Worm (Caenorhabditis elegans) whole organism, L2 larva: ENCODE results near the gene Y54G2A.32.

Experiments
- Y55F3AM.14 ChIP-seq: fragments of 200-800 bp; sonication (Bioruptor generic); optimal IDR thresholded peaks from 2 replicates; lab custom pipeline; 2018; ENCODE audit warnings: mild to moderate bottlenecking, missing genetic modification characterization, missing compliant biosample characterization
- elt-1 ChIP-seq: fragments of 150-350 bp; optimal IDR thresholded peaks from 2 replicates; lab custom pipeline; 2014; ENCODE audit warnings: missing biosample characterization, missing genetic modification characterization
- lin-13 ChIP-seq: fragments of 150-350 bp; optimal IDR thresholded peaks from 2 replicates; lab custom pipeline; 2014; ENCODE audit warnings: missing biosample characterization, missing genetic modification reagents, missing genetic modification characterization
- lin-39 ChIP-seq: fragments of 150-350 bp; optimal IDR thresholded peaks from 2 replicates; lab custom pipeline; 2014; ENCODE audit warnings: missing biosample characterization, missing genetic modification reagents, missing genetic modification characterization
- mab-5 ChIP-seq: fragments of 150-350 bp; optimal IDR thresholded peaks from 2 replicates; lab custom pipeline; 2014; ENCODE audit warnings: missing biosample characterization, missing genetic modification characterization
- nhr-10 ChIP-seq: sonication (generic microtip); optimal IDR thresholded peaks from 2 replicates; lab custom pipeline; 2017; ENCODE audit warnings: missing biosample characterization, missing genetic modification characterization
- nhr-11 ChIP-seq: fragments of 150-350 bp; optimal IDR thresholded peaks from 2 replicates; lab custom pipeline; 2014; ENCODE audit warnings: missing biosample characterization, missing genetic modification characterization
- nhr-21 ChIP-seq: fragments of 150-350 bp; optimal IDR thresholded peaks from 2 replicates; lab custom pipeline; 2014; ENCODE audit warnings: missing biosample characterization, missing genetic modification characterization
- nhr-237 ChIP-seq: fragments of 150-350 bp; optimal IDR thresholded peaks from 2 replicates; lab custom pipeline; 2014; ENCODE audit warnings: missing biosample characterization, missing genetic modification characterization
- sem-4 ChIP-seq: fragments of 150-350 bp; optimal IDR thresholded peaks from 2 replicates; lab custom pipeline; 2014; ENCODE audit warnings: missing biosample characterization, missing genetic modification reagents, missing genetic modification characterization
- skn-1 ChIP-seq: sonication (generic microtip); optimal IDR thresholded peaks from 2 replicates; lab custom pipeline; 2017; ENCODE audit warnings: missing biosample characterization, missing genetic modification characterization
- sma-9 ChIP-seq, 2 experiments: fragments of 150-350 bp in 1 of 2; sonication (generic microtip) in 1 of 2; optimal IDR thresholded peaks; 2 replicates each; lab custom pipeline; 2014 to 2016; ENCODE audit warnings: missing genetic modification characterization in 2 of 2, mild to moderate bottlenecking in 1 of 2, missing biosample characterization in 1 of 2, missing compliant biosample characterization in 1 of 2, missing genetic modification reagents in 1 of 2, moderate library complexity in 1 of 2
- unc-39 ChIP-seq: fragments of 150-350 bp; optimal IDR thresholded peaks from 2 replicates; lab custom pipeline; 2014; ENCODE audit warnings: missing biosample characterization, missing genetic modification characterization
- ztf-11 ChIP-seq: sonication (generic microtip); optimal IDR thresholded peaks from 2 replicates; lab custom pipeline; 2017; ENCODE audit warnings: missing biosample characterization, missing genetic modification characterization

- TF ChIP-seq ztf-11 (tag; lab: Kevin White, UChicago) (no peak), unc-39 (tag; lab: Kevin White, UChicago) (no peak), nhr-11 (tag; lab: Kevin White, UChicago) (no peak), sem-4 (tag; lab: Kevin White, UChicago) (no peak), mab-5 (tag; lab: Kevin White, UChicago) (no peak), lin-39 (tag; lab: Kevin White, UChicago) (no peak), sma-9 (GFP tag; optimal IDR thresholded peaks at IDR 0.05; lab: Kevin White, UChicago) (no peak), sma-9 (tag; optimal IDR thresholded peaks at IDR 0.05; lab: Kevin White, UChicago) (no peak), lin-13 (GFP tag; lab: Kevin White, UChicago) (no peak), nhr-21 (tag; lab: Kevin White, UChicago) (no peak), Y55F3AM.14 (GFP tag; lab: Kevin White, UChicago) (no peak), nhr-10 (no peak), nhr-237 (tag; lab: Kevin White, UChicago) (no peak), elt-1 (tag; lab: Kevin White, UChicago) (no peak), skn-1 (tag; lab: Kevin White, UChicago) (no peak)
Observed at ce11 chrIV:2843882-2844281, 40.1 kb downstream of the Y54G2A.32 start, which contains the start of gene Y54G2A.15.
